Fruit fly (Drosophila melanogaster) whole organism: ENCODE data around the gene PolA2.

Experiments
- CG8478 ChIP-seq: fragments of >200 bp; optimal IDR thresholded peaks from 2 replicates; lab custom pipeline; 2018; ENCODE audit warnings: inconsistent platforms
- Dll ChIP-seq: fragments of >200 bp; optimal IDR thresholded peaks from 2 replicates; lab custom pipeline; 2017
- EcR ChIP-seq, 2 experiments: fragments of >200 bp; optimal IDR thresholded peaks; 2 replicates each; lab custom pipeline; 2017; ENCODE audit warnings: missing biosample characterization in 2 of 2, missing genetic modification characterization in 2 of 2, missing genetic modification reagents in 2 of 2
- pan ChIP-seq: fragments of >200 bp; optimal IDR thresholded peaks from 2 replicates; lab custom pipeline; 2017
- usp ChIP-seq: fragments of >200 bp; optimal IDR thresholded peaks from 2 replicates; lab custom pipeline; 2017; ENCODE audit warnings: missing biosample characterization, missing genetic modification characterization, mixed read lengths

- TF ChIP-seq CG8478 (lab: Kevin White, UChicago) (no peak), EcR (GFP tag; optimal IDR thresholded peaks at IDR 0.05; lab: Kevin White, UChicago) (no peak), pan (lab: Kevin White, UChicago) (no peak), usp (GFP tag; lab: Kevin White, UChicago) (no peak), Dll (no peak)
These were observed 30.1 kb upstream of the PolA2 start for dm6 chr3R:27208724-27209343.
